Fruit fly (Drosophila melanogaster): ENCODE data around the gene ppk19.

Gene ppk19

dm6 chr3R:29672156-29672555, at the start of gene ppk19:
ppk19 (plus strand) TSS chr3R:29672456.
- TF ChIP-seq CG1832 (GFP tag; optimal IDR thresholded peaks at IDR 0.05) (no peak), HHEX (GFP tag; optimal IDR thresholded peaks at IDR 0.05) (no peak), CG8089 (GFP tag; optimal IDR thresholded peaks at IDR 0.05) (no peak), peb (GFP tag; IDR thresholded peaks at IDR 0.05) (no peak), pb (GFP tag; optimal IDR thresholded peaks at IDR 0.05) (no peak), ci (GFP tag; IDR thresholded peaks at IDR 0.05) (no peak), Mrtf (GFP tag; IDR thresholded peaks at IDR 0.05) (no peak), Abd-B (GFP tag; optimal IDR thresholded peaks at IDR 0.05) (no peak), CG17912 (GFP tag; optimal IDR thresholded peaks at IDR 0.05) (no peak), sim (GFP tag; IDR thresholded peaks at IDR 0.05) (no peak), CG4282 (GFP tag; optimal IDR thresholded peaks at IDR 0.05) (no peak)

- no peak for TF ChIP-seq maf-S (GFP tag; optimal IDR thresholded peaks at IDR 0.05)
- TF ChIP-seq onecut (GFP tag; IDR thresholded peaks at IDR 0.05), result no peak
- TF ChIP-seq C15 (GFP tag; IDR thresholded peaks at IDR 0.05), result no peak
- TF ChIP-seq Hr51 (GFP tag; optimal IDR thresholded peaks at IDR 0.05), result peak in 1 of 2 experiments; percentile 51
- no peak for TF ChIP-seq Stat92E (GFP tag; optimal IDR thresholded peaks at IDR 0.05)
- no peak for TF ChIP-seq psq (GFP tag; optimal IDR thresholded peaks at IDR 0.05)
- no peak for TF ChIP-seq z (GFP tag; IDR thresholded peaks at IDR 0.05)
- 0 out of 3 replicates have a peak, but pooled peaks have one; percentile 21 for TF ChIP-seq CG11560 (tag; IDR thresholded peaks at IDR 0.05)
- TF ChIP-seq CG1603 (tag; optimal IDR thresholded peaks at IDR 0.05), result peak; percentile 50
- peak; percentile 26 for TF ChIP-seq BtbVII (GFP tag; optimal IDR thresholded peaks at IDR 0.05)
- no peak for TF ChIP-seq CG16815 (GFP tag; optimal IDR thresholded peaks at IDR 0.05)
- TF ChIP-seq Atf3 (GFP tag; optimal IDR thresholded peaks at IDR 0.05), result no peak
- TF ChIP-seq vvl (GFP tag; IDR thresholded peaks at IDR 0.05), result peak; percentile 38
- no peak for TF ChIP-seq CG12219 (GFP tag; optimal IDR thresholded peaks at IDR 0.05)
- no peak for TF ChIP-seq CG10431 (GFP tag; optimal IDR thresholded peaks at IDR 0.05)
- TF ChIP-seq tgo (GFP tag; IDR thresholded peaks at IDR 0.05), result peak; percentile 35; the same call in 2 of the 3 replicates
- TF ChIP-seq Dfd (GFP tag; optimal IDR thresholded peaks at IDR 0.05), result no peak
- no peak for TF ChIP-seq Adf1 (GFP tag; IDR thresholded peaks at IDR 0.05)
- TF ChIP-seq wdn (GFP tag; IDR thresholded peaks at IDR 0.05), result no peak
- TF ChIP-seq slou (GFP tag; optimal IDR thresholded peaks at IDR 0.05), result no peak
- no peak for TF ChIP-seq CG8290 (GFP tag; optimal IDR thresholded peaks at IDR 0.05)
- TF ChIP-seq CG8290 (tag; optimal IDR thresholded peaks at IDR 0.05), result no peak
- TF ChIP-seq tx (GFP tag; optimal IDR thresholded peaks at IDR 0.05), result no peak
- TF ChIP-seq unpg (GFP tag; optimal IDR thresholded peaks at IDR 0.05), result peak; percentile 55
- peak; percentile 60 for TF ChIP-seq CG2678 (tag; optimal IDR thresholded peaks at IDR 0.05)
- TF ChIP-seq zen (tag; optimal IDR thresholded peaks at IDR 0.05), result peak; percentile 1
- no peak for TF ChIP-seq H2.0 (GFP tag; IDR thresholded peaks at IDR 0.05)
- TF ChIP-seq sd (tag; optimal IDR thresholded peaks at IDR 0.05), result peak; percentile 24
- TF ChIP-seq CG1647 (GFP tag; optimal IDR thresholded peaks at IDR 0.05), result no peak
- no peak for TF ChIP-seq NK7.1 (GFP tag; optimal IDR thresholded peaks at IDR 0.05)
- TF ChIP-seq peb (GFP tag; IDR thresholded peaks at IDR 0.05), result no peak
- peak; percentile 21 for TF ChIP-seq tap (tag; optimal IDR thresholded peaks at IDR 0.05)
- TF ChIP-seq sim (GFP tag; IDR thresholded peaks at IDR 0.05), result no peak
- TF ChIP-seq cwo (GFP tag; optimal IDR thresholded peaks at IDR 0.05), result peak; percentile 14
- TF ChIP-seq HLH3B (GFP tag; IDR thresholded peaks at IDR 0.05), result peak; percentile 67
- no peak for TF ChIP-seq vfl (GFP tag; optimal IDR thresholded peaks at IDR 0.05)
- TF ChIP-seq CG6254 (GFP tag; optimal IDR thresholded peaks at IDR 0.05), result no peak
- no peak for TF ChIP-seq CG33213 (GFP tag; optimal IDR thresholded peaks at IDR 0.05)
- peak; percentile 20 for TF ChIP-seq CG8388 (GFP tag; optimal IDR thresholded peaks at IDR 0.05)
- no peak for TF ChIP-seq Taf1 (GFP tag; IDR thresholded peaks at IDR 0.05)
- no peak for TF ChIP-seq CG13894 (tag; optimal IDR thresholded peaks at IDR 0.05)
- TF ChIP-seq bab2 (GFP tag; optimal IDR thresholded peaks at IDR 0.05), result no peak
These were observed 46.4 kb upstream of the ppk19 start for dm6 chr3R:29625883-29626282.

Data from whole organism, embryonic.